Worm (Caenorhabditis elegans): Measurements from ENCODE around the gene cyl-1.

cyl-1 gene

DNA sequence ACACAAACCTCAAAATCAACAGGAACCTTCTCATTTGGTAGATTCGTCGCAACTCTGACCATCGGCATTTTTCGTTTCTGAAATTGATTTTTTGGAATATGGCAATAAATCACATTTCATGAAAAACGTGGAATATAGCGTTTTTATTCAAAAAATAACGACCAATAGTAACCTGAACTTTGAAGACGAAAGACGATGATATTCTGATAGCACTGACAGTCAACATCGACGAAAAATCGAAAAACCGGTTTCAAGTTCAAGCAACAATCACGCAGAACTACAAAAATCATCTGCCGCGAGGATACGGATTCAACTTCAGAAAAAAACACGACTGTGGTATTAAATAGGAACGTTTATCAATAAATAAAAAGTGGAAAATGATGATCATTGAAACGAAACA lies 15.3 kb downstream of the cyl-1 start, which contains the start of gene mif-2:
mif-2 (minus strand) TSS at position 281 of the 400 bp plus-strand sequence.
- TF ChIP-seq T20F7.1 (GFP tag; optimal IDR thresholded peaks at IDR 0.05) (no peak), zag-1 (tag; optimal IDR thresholded peaks at IDR 0.05) (no peak), ceh-62 (tag; optimal IDR thresholded peaks at IDR 0.05) (no peak), rbr-2 (tag; optimal IDR thresholded peaks at IDR 0.05) (no peak), mdl-1 (tag; optimal IDR thresholded peaks at IDR 0.05) (peak in 1 of 2 experiments; percentile 33), nhr-28 (tag; optimal IDR thresholded peaks at IDR 0.05) (peak; percentile 71), madf-5 (GFP tag; IDR thresholded peaks at IDR 0.05) (0 out of 4 replicates have a peak, but pooled peaks of 1 of the 2 experiments have one; percentile 18), snpc-4 (tag; optimal IDR thresholded peaks at IDR 0.05) (no peak), Y48G9A.11 (GFP tag; IDR thresholded peaks at IDR 0.05) (no peak), hlh-11 (tag; optimal IDR thresholded peaks at IDR 0.05) (peak; percentile 39), spr-3 (GFP tag; optimal IDR thresholded peaks at IDR 0.05) (no peak), pha-4 (GFP tag; IDR thresholded peaks at IDR 0.05) (no peak; the same call in 1 of the 2 replicates), pha-4 (tag; optimal IDR thresholded peaks at IDR 0.05) (no peak), ZK337.2 (GFP tag; IDR thresholded peaks at IDR 0.05) (no peak), nhr-111 (GFP tag; optimal IDR thresholded peaks at IDR 0.05) (no peak), aha-1 (tag) (no peak), ama-1 (optimal IDR thresholded peaks at IDR 0.05) (peak; percentile 15), egl-43 (GFP tag; IDR thresholded peaks at IDR 0.05) (no peak), lin-38 (GFP tag; IDR thresholded peaks at IDR 0.05) (0 out of 2 replicates have a peak, but pooled peaks have one; percentile 24), zip-11 (GFP tag; IDR thresholded peaks at IDR 0.05) (no peak), dpl-1 (GFP tag; optimal IDR thresholded peaks at IDR 0.05) (no peak), mxl-3 (GFP tag; optimal IDR thresholded peaks at IDR 0.05) (no peak), lin-29 (GFP tag; IDR thresholded peaks at IDR 0.05) (no peak), jun-1 (tag; optimal IDR thresholded peaks at IDR 0.05) (no peak), arid-1 (GFP tag; conservative IDR thresholded peaks at IDR 0.05) (no peak), gei-8 (GFP tag; optimal IDR thresholded peaks at IDR 0.05) (no peak), hlh-30 (tag; optimal IDR thresholded peaks at IDR 0.05; ENCODE audit: insufficient read depth) (peak; percentile 4)

DNA sequence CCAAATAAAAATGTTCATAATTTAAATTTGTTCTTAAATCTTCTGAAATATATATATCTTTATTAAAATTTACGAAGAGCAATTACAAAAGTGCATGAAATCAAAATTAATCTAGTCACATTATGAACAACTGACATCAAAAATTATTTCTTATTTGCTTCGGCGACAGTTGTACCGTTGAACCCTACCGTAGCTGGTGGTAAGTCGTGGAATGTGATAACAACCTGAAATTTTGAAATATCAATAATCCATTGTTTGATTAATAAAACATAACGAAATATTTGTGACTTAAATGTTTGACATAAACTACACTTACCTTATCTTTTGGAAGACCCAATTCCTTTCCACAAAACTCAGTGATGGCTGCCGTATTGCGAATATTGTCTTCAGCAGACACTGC lies 16.8 kb downstream of the cyl-1 start:
- no peak for TF ChIP-seq saeg-2 (GFP tag; IDR thresholded peaks at IDR 0.05)
- TF ChIP-seq attf-4 (tag; optimal IDR thresholded peaks at IDR 0.05) = no peak
- no peak for TF ChIP-seq nhr-41 (GFP tag; IDR thresholded peaks at IDR 0.05)
- TF ChIP-seq F10B5.3 (tag; optimal IDR thresholded peaks at IDR 0.05) = no peak
- 0 out of 2 replicates have a peak, but pooled peaks have one; percentile 13 for TF ChIP-seq lin-1 (GFP tag; IDR thresholded peaks at IDR 0.05)
- TF ChIP-seq vab-7 (GFP tag; IDR thresholded peaks at IDR 0.05) = no peak
- TF ChIP-seq zip-2 (tag; optimal IDR thresholded peaks at IDR 0.05) = no peak
- TF ChIP-seq hlh-11 (tag; optimal IDR thresholded peaks at IDR 0.05) = peak; percentile 49
- no peak for TF ChIP-seq ZK546.5 (tag; optimal IDR thresholded peaks at IDR 0.05)
- peak; percentile 56 for TF ChIP-seq T20F7.1 (GFP tag; optimal IDR thresholded peaks at IDR 0.05)
- TF ChIP-seq pqm-1 (tag; optimal IDR thresholded peaks at IDR 0.05) = peak; percentile 34
- no peak for TF ChIP-seq lin-29 (GFP tag; IDR thresholded peaks at IDR 0.05)
- TF ChIP-seq zag-1 (tag; optimal IDR thresholded peaks at IDR 0.05) = no peak
- TF ChIP-seq lir-3 (tag; optimal IDR thresholded peaks at IDR 0.05) = no peak
- TF ChIP-seq daf-12 (tag; optimal IDR thresholded peaks at IDR 0.05) = no peak
- peak; percentile 86 for TF ChIP-seq nhr-77 (tag; optimal IDR thresholded peaks at IDR 0.05)
- no peak for TF ChIP-seq ceh-44 (GFP tag; IDR thresholded peaks at IDR 0.05)
- peak in 1 of 2 experiments; percentile 21 for TF ChIP-seq lsy-2 (tag; optimal IDR thresholded peaks at IDR 0.05)
- TF ChIP-seq dmd-6 (GFP tag; IDR thresholded peaks at IDR 0.05) = peak; percentile 80
- no peak for TF ChIP-seq D1046.2 (GFP tag; IDR thresholded peaks at IDR 0.05)
- peak; percentile 77 for TF ChIP-seq nhr-28 (tag; optimal IDR thresholded peaks at IDR 0.05)
- TF ChIP-seq nhr-42 (GFP tag; IDR thresholded peaks at IDR 0.05) = no peak
- peak; percentile 68 for TF ChIP-seq dve-1 (tag; optimal IDR thresholded peaks at IDR 0.05; ENCODE audit: insufficient read depth)
- TF ChIP-seq nhr-48 (tag; optimal IDR thresholded peaks at IDR 0.05) = no peak
- peak; percentile 27 for TF ChIP-seq nhr-10 (tag; optimal IDR thresholded peaks at IDR 0.05)
- no peak for TF ChIP-seq aly-2 (tag; optimal IDR thresholded peaks at IDR 0.05)
- no peak for TF ChIP-seq mxl-2 (GFP tag; conservative IDR thresholded peaks at IDR 0.05)
- TF ChIP-seq lin-39 (tag; optimal IDR thresholded peaks at IDR 0.05) = no peak
- TF ChIP-seq tra-1 (GFP tag; IDR thresholded peaks at IDR 0.05) = 0 out of 2 replicates have a peak, but pooled peaks have one; percentile 46
- TF ChIP-seq zfp-3 (GFP tag; conservative IDR thresholded peaks at IDR 0.05) = 0 out of 2 replicates have a peak, but pooled peaks have one; percentile 9

Measured in whole organism, L4 larva.